Worm (Caenorhabditis elegans) whole organism, L1 larva: ENCODE results near the gene K11H12.5.

Experiments
- F16B12.6 ChIP-seq: fragments of 150-350 bp; optimal IDR thresholded peaks from 2 replicates; lab custom pipeline; 2014; ENCODE audit warnings: missing biosample characterization, missing genetic modification characterization
- aha-1 ChIP-seq: fragments of 150-350 bp; optimal IDR thresholded peaks from 2 replicates; lab custom pipeline; 2014; ENCODE audit warnings: missing biosample characterization, missing genetic modification characterization
- ama-1 ChIP-seq: fragments of 150-350 bp; optimal IDR thresholded peaks from 2 replicates; lab custom pipeline; 2014
- ceh-8 ChIP-seq: fragments of 200-800 bp; sonication (Bioruptor generic); optimal IDR thresholded peaks from 2 replicates; lab custom pipeline; 2018; ENCODE audit warnings: mild to moderate bottlenecking, missing genetic modification characterization, moderate library complexity, missing compliant biosample characterization
- ceh-82 ChIP-seq, 3 experiments: fragments of 150-350 bp in 1 of 3; sonication (generic microtip) in 2 of 3; optimal IDR thresholded peaks; 2 replicates each; lab custom pipeline; 2014 to 2017; ENCODE audit warnings: missing biosample characterization in 3 of 3, missing genetic modification characterization in 3 of 3
- ceh-90 ChIP-seq: sonication (generic microtip); optimal IDR thresholded peaks from 2 replicates; lab custom pipeline; 2016; ENCODE audit warnings: missing genetic modification characterization, missing compliant biosample characterization
- dpl-1 ChIP-seq, 3 experiments: fragments of 150-350 bp in 2 of 3; sonication (generic microtip) in 1 of 3; optimal IDR thresholded peaks; 2 replicates each; lab custom pipeline; 2014 to 2017; ENCODE audit warnings: missing biosample characterization in 3 of 3, missing genetic modification characterization in 3 of 3, missing genetic modification reagents in 3 of 3
- dsc-1 ChIP-seq: sonication (generic microtip); optimal IDR thresholded peaks from 2 replicates; lab custom pipeline; 2016; ENCODE audit warnings: mild to moderate bottlenecking, missing genetic modification characterization, missing compliant biosample characterization
- elt-2 ChIP-seq: sonication (generic microtip); optimal IDR thresholded peaks from 2 replicates; lab custom pipeline; 2016; ENCODE audit warnings: missing genetic modification characterization, mild to moderate bottlenecking, inconsistent platforms, missing compliant biosample characterization, missing genetic modification reagents
- fkh-10 ChIP-seq: sonication (generic microtip); optimal IDR thresholded peaks from 2 replicates; lab custom pipeline; 2017; ENCODE audit warnings: missing biosample characterization, missing genetic modification reagents, missing genetic modification characterization
- hpl-2 ChIP-seq: fragments of 150-350 bp; optimal IDR thresholded peaks from 2 replicates; lab custom pipeline; 2014; ENCODE audit warnings: missing biosample characterization, missing genetic modification reagents, missing genetic modification characterization
- jun-1 ChIP-seq: fragments of 150-350 bp; optimal IDR thresholded peaks from 2 replicates; lab custom pipeline; 2014; ENCODE audit warnings: missing biosample characterization, missing genetic modification reagents, missing genetic modification characterization
- lin-14 ChIP-seq: fragments of 200-800 bp; sonication (Bioruptor generic); optimal IDR thresholded peaks from 2 replicates; lab custom pipeline; 2018; ENCODE audit warnings: mild to moderate bottlenecking, missing genetic modification characterization, moderate library complexity, missing compliant biosample characterization
- mab-9 ChIP-seq: fragments of 200-800 bp; sonication (Bioruptor generic); IDR thresholded peaks from 2 replicates; pipeline ENCODE4 v1.3.6; 2022; ENCODE audit warnings: missing genetic modification reagents, missing genetic modification characterization, missing compliant biosample characterization
- mdl-1 ChIP-seq, 2 experiments: fragments of 150-350 bp; optimal IDR thresholded peaks; 2 replicates each; lab custom pipeline; 2014 to 2017; ENCODE audit warnings: missing biosample characterization in 2 of 2, missing genetic modification characterization in 2 of 2, inconsistent platforms in 1 of 2
- nhr-11 ChIP-seq: fragments of 150-350 bp; optimal IDR thresholded peaks from 2 replicates; lab custom pipeline; 2014; ENCODE audit warnings: missing biosample characterization, missing genetic modification characterization
- nhr-12 ChIP-seq: sonication (generic microtip); optimal IDR thresholded peaks from 2 replicates; lab custom pipeline; 2017; ENCODE audit warnings: missing biosample characterization, missing genetic modification characterization
- nhr-19 ChIP-seq: fragments of 200-800 bp; sonication (Bioruptor generic); conservative IDR thresholded peaks from 2 replicates; pipeline ENCODE4 v1.3.6; 2022; ENCODE audit warnings: missing genetic modification characterization, missing compliant biosample characterization
- nhr-237 ChIP-seq: fragments of 150-350 bp; optimal IDR thresholded peaks from 2 replicates; lab custom pipeline; 2014; ENCODE audit warnings: missing biosample characterization, missing genetic modification characterization
- nhr-28 ChIP-seq: fragments of 150-350 bp; optimal IDR thresholded peaks from 2 replicates; lab custom pipeline; 2014; ENCODE audit warnings: missing biosample characterization, missing genetic modification characterization
- nhr-47 ChIP-seq: sonication (generic microtip); optimal IDR thresholded peaks from 2 replicates; lab custom pipeline; 2016; ENCODE audit warnings: mild to moderate bottlenecking, missing genetic modification characterization, moderate library complexity, missing compliant biosample characterization
- nhr-71 ChIP-seq: sonication (generic microtip); optimal IDR thresholded peaks from 2 replicates; lab custom pipeline; 2016; ENCODE audit warnings: mild to moderate bottlenecking, missing genetic modification characterization, moderate library complexity, missing compliant biosample characterization
- nhr-76 ChIP-seq: sonication (generic microtip); optimal IDR thresholded peaks from 2 replicates; lab custom pipeline; 2017; ENCODE audit warnings: missing biosample characterization, missing genetic modification characterization
- nhr-77 ChIP-seq: fragments of 150-350 bp; optimal IDR thresholded peaks from 2 replicates; lab custom pipeline; 2014; ENCODE audit warnings: missing biosample characterization, missing genetic modification characterization
- nhr-85 ChIP-seq: sonication (generic microtip); peaks from one replicate; lab custom pipeline; 2016; ENCODE audit warnings: missing genetic modification characterization, inconsistent platforms, missing compliant biosample characterization
- pag-3 ChIP-seq: sonication (generic microtip); optimal IDR thresholded peaks from 2 replicates; lab custom pipeline; 2017; ENCODE audit warnings: missing genetic modification characterization, mild to moderate bottlenecking, missing compliant biosample characterization, antibody characterized with exemption, borderline replicate concordance; ENCODE audit not compliant: insufficient read depth
- pax-3 ChIP-seq: fragments of 200-800 bp; sonication (Bioruptor generic); optimal IDR thresholded peaks from 2 replicates; lab custom pipeline; 2018; ENCODE audit warnings: mild to moderate bottlenecking, missing genetic modification characterization, moderate library complexity, missing compliant biosample characterization
- pqm-1 ChIP-seq: sonication (generic microtip); optimal IDR thresholded peaks from 3 replicates; lab custom pipeline; 2017; ENCODE audit warnings: missing biosample characterization, missing genetic modification characterization
- snu-23 ChIP-seq: sonication (generic microtip); optimal IDR thresholded peaks from 2 replicates; lab custom pipeline; 2016; ENCODE audit warnings: missing genetic modification characterization, missing compliant biosample characterization
- sptf-1 ChIP-seq: fragments of 150-350 bp; optimal IDR thresholded peaks from 2 replicates; lab custom pipeline; 2014; ENCODE audit warnings: missing biosample characterization, missing genetic modification characterization
- unc-30 ChIP-seq: sonication (generic microtip); optimal IDR thresholded peaks from 2 replicates; lab custom pipeline; 2017; ENCODE audit warnings: missing biosample characterization, missing genetic modification characterization
- unc-86 ChIP-seq: sonication (generic microtip); optimal IDR thresholded peaks from 2 replicates; lab custom pipeline; 2016; ENCODE audit warnings: missing genetic modification characterization, missing compliant biosample characterization
- unc-98 ChIP-seq: fragments of 200-800 bp; sonication (Bioruptor generic); IDR thresholded peaks from 2 replicates; pipeline ENCODE4 v1.3.6; 2022; ENCODE audit warnings: missing genetic modification characterization, missing compliant biosample characterization
- xbp-1 ChIP-seq: sonication (generic microtip); optimal IDR thresholded peaks from 2 replicates; lab custom pipeline; 2016; ENCODE audit warnings: missing genetic modification characterization, missing compliant biosample characterization

K11H12.5 gene

DNA sequence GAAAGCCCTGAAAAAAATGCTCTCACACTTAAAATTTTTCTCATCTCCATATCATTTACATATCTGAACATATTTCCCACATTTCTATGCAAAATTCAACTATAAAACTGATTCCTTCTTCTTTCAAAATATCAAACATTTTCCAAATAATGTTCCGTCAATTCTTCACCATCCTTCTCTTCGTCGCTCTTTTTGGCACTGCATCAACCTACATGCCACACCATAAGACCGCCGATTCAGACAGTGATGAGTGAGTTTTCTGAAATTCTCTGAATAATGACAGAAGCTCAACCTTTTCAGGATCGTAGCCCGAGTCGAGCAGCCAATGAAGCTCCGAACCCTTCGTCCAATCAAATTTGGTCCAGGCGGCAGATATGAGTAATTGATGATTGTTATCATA lies at the start of gene K11H12.5:
TSS of gene K11H12.5 (plus strand) at position 301 of the 400 bp plus-strand sequence.
- TF ChIP-seq nhr-237 (tag; lab: Kevin White, UChicago) (no peak), nhr-76 (tag; lab: Kevin White, UChicago) (no peak), aha-1 (no peak), pag-3 (tag; lab: Kevin White, UChicago) (no peak), snu-23 (GFP tag; lab: Kevin White, UChicago) (no peak), xbp-1 (tag; lab: Kevin White, UChicago) (no peak), elt-2 (tag; lab: Kevin White, UChicago) (no peak), F16B12.6 (tag; lab: Kevin White, UChicago) (no peak), mab-9 (GFP tag; lab: Robert Waterston, UW) (no peak), nhr-77 (tag; lab: Kevin White, UChicago) (no peak)

DNA sequence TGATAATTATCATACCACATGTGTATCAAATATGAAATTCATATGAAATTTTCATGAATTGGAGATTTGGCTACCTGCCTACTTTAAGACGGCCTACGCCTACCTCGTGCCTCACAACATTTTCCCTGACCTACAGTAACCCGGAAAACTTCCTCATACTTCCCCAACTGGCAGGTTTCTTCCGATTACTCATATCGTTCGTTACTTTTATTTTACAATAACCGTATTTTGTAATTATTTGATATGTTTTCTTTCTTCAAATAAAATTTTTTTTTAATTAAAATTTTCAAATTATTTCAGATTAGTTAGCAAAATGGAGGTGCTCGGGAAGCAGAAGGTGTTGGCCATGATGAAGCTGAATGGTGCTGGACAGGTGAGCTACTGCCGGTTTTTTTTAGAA lies 49.1 kb upstream of the K11H12.5 start, which contains the start of gene nhr-76:
TSS of gene nhr-76 (plus strand) at position 301 of the 400 bp plus-strand sequence.
- TF ChIP-seq unc-30 (tag; lab: Kevin White, UChicago) = no peak
- no peak for TF ChIP-seq hpl-2 (GFP tag; lab: Kevin White, UChicago)
- TF ChIP-seq nhr-71 (tag; lab: Kevin White, UChicago) = no peak
- TF ChIP-seq nhr-12 (tag; lab: Kevin White, UChicago) = no peak
- TF ChIP-seq sptf-1 (tag; lab: Kevin White, UChicago) = no peak
- TF ChIP-seq ceh-82 (tag; optimal IDR thresholded peaks at IDR 0.05; lab: Kevin White, UChicago) = no peak

DNA sequence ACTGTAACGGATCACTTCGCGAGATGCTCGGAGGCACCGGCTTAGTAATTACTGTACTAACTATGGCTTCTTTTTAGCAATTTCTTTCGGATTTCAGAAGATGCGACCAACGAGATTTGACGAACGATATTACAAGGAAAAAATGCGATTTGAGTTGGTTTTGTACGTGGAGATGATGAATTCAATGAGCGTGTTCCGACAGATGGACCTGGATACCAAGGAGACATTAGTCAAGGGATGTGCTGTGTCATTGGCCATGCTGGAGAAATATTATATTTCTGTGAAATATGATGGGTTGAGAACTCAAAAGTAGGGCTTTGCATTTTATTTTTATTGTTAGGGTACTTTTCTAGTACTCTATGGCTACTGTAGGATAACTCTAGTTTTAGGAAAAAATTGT lies 45.8 kb upstream of the K11H12.5 start:
- TF ChIP-seq pax-3 (tag; lab: Kevin White, UChicago) (no peak), nhr-11 (tag; lab: Kevin White, UChicago) (no peak), nhr-28 (tag; lab: Kevin White, UChicago) (no peak), unc-86 (tag; lab: Kevin White, UChicago) (no peak), mdl-1 (tag; optimal IDR thresholded peaks at IDR 0.05; lab: Kevin White, UChicago) (no peak), mab-9 (GFP tag; lab: Robert Waterston, UW) (no peak), aha-1 (no peak), ceh-90 (tag; lab: Kevin White, UChicago) (no peak), dpl-1 (GFP tag; optimal IDR thresholded peaks at IDR 0.05; lab: Kevin White, UChicago) (no peak)

DNA sequence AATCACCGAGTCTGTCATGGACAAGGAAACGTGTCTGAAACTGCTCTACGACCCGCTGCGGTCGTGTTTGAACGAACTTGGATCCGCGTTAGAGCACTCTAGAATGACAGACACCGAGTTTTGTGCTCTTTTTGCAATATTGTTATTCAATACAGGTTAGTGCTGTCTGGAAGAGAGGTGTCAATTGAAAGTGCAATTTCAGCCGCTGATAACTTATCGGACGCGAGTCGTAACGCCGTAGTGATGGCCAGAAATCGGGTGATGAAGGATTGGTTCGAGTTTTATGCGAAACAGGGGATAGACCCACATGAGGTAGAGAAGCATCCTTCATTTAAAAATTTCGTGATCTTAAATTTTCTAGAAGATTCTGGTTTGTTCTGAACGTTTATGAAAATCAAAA lies 44.5 kb upstream of the K11H12.5 start:
- TF ChIP-seq nhr-85 = peak; percentile 29
- no peak for TF ChIP-seq nhr-12 (tag; lab: Kevin White, UChicago)
- no peak for TF ChIP-seq ceh-8 (GFP tag; lab: Kevin White, UChicago)
- TF ChIP-seq pqm-1 = no peak

DNA sequence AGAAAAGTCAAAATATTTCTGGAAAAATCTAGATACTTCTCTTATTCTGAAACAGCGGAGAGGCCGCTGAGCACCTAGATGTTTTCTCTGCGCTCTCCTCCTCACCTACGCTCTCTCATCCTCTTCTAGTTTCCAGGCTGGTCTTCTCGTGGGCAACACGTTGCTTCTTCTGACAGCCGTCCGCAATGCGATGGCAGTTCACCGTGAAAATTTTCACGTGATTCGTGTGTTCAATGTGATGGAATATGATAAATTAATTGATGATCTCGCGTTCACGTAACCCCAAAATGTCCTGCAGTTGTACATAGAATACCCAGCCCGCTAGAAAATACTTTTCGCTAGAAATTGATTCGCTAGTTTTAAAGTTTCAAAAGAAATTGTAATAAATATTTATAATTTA lies 42.8 kb upstream of the K11H12.5 start:
- TF ChIP-seq jun-1 (tag; lab: Kevin White, UChicago) (no peak), nhr-11 (tag; lab: Kevin White, UChicago) (no peak), ceh-8 (GFP tag; lab: Kevin White, UChicago) (no peak), unc-98 (no peak), fkh-10 (GFP tag; lab: Kevin White, UChicago) (no peak), nhr-28 (tag; lab: Kevin White, UChicago) (no peak), nhr-47 (tag; lab: Kevin White, UChicago) (no peak), ama-1 (no peak), ceh-82 (tag; optimal IDR thresholded peaks at IDR 0.05; lab: Kevin White, UChicago) (no peak), hpl-2 (GFP tag; lab: Kevin White, UChicago) (no peak), pax-3 (tag; lab: Kevin White, UChicago) (no peak), mab-9 (GFP tag; lab: Robert Waterston, UW) (no peak)

DNA sequence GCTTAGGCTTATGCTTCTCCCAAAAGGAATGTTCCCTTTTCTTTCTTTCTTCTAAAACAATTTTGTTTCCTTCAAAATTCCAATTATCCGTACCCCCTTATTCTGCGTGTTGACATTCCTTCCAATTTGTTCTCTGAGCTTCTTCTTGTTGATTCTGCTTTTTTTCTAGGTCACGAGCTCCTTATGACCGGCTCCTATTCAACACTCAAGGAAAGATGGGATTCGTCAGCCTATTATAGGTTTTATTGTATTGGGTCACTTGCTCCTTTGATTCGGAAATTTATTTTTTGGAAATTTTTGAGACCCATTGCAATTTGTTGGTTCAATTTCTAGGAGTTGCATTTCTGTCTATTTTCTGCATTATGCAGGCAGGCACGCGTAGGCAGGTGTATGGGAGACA lies 37.2 kb upstream of the K11H12.5 start:
- TF ChIP-seq nhr-19 (GFP tag; lab: Robert Waterston, UW) (no peak), mdl-1 (tag; optimal IDR thresholded peaks at IDR 0.05; lab: Kevin White, UChicago) (no peak), lin-14 (GFP tag; lab: Kevin White, UChicago) (peak; percentile 18), pax-3 (tag; lab: Kevin White, UChicago) (peak; percentile 59), dsc-1 (tag; lab: Kevin White, UChicago) (peak; percentile 33)
- TF ChIP-seq, all 84 proteins: peak for 3
